Fruit fly (Drosophila melanogaster) whole organism, embryonic: ENCODE results near the gene scny.

ENCODE experiments used
- Atf6 ChIP-seq: fragments of 200-800 bp; sonication (Bioruptor generic); IDR thresholded peaks from 2 replicates; pipeline ENCODE4 v1.3.6; 2022; ENCODE audit warnings: missing biosample characterization, missing genetic modification characterization
- B-H1 ChIP-seq: fragments of 200-800 bp; sonication (Bioruptor generic); IDR thresholded peaks from 3 replicates; pipeline ENCODE4 v1.3.6; 2022; ENCODE audit warnings: missing biosample characterization, missing genetic modification characterization
- Bdp1 ChIP-seq: fragments of 200-800 bp; sonication (Bioruptor generic); optimal IDR thresholded peaks from 3 replicates; lab custom pipeline; 2016; ENCODE audit warnings: missing biosample characterization, missing genetic modification characterization
- Blimp-1 ChIP-seq: fragments of 200-800 bp; sonication (Bioruptor generic); optimal IDR thresholded peaks from 3 replicates; lab custom pipeline; 2018; ENCODE audit warnings: missing biosample characterization, missing genetic modification characterization, mild to moderate bottlenecking, moderate library complexity, missing genetic modification reagents
- CG10431 ChIP-seq: fragments of 200-800 bp; sonication (Bioruptor generic); optimal IDR thresholded peaks from 3 replicates; lab custom pipeline; 2018; ENCODE audit warnings: missing biosample characterization, mild to moderate bottlenecking, missing genetic modification characterization
- CG10462 ChIP-seq: fragments of 200-800 bp; sonication (Bioruptor generic); optimal IDR thresholded peaks from 2 replicates; lab custom pipeline; 2016; ENCODE audit warnings: missing biosample characterization, missing genetic modification characterization
- CG11085 ChIP-seq: fragments of 200-800 bp; sonication (Bioruptor generic); IDR thresholded peaks from 2 replicates; pipeline ENCODE4 v1.3.6; 2022; ENCODE audit warnings: missing biosample characterization, missing genetic modification characterization
- CG11456 ChIP-seq: fragments of 200-800 bp; sonication (Bioruptor generic); IDR thresholded peaks from 3 replicates; pipeline ENCODE4 v1.3.6; 2022; ENCODE audit warnings: missing biosample characterization, missing genetic modification characterization
- CG11695 ChIP-seq: fragments of 200-800 bp; sonication (Bioruptor generic); IDR thresholded peaks from 3 replicates; pipeline ENCODE4 v1.3.6; 2022; ENCODE audit warnings: missing biosample characterization, missing genetic modification characterization
- CG11696 ChIP-seq: fragments of 200-800 bp; sonication (Bioruptor generic); IDR thresholded peaks from 2 replicates; pipeline ENCODE4 v1.3.6; 2022; ENCODE audit warnings: missing biosample characterization, missing genetic modification characterization
- CG14014 ChIP-seq: fragments of 200-800 bp; sonication (Bioruptor generic); IDR thresholded peaks from 2 replicates; pipeline ENCODE4 v1.3.6; 2022; ENCODE audit warnings: missing biosample characterization, missing genetic modification characterization
- CG14860 ChIP-seq: fragments of 200-800 bp; sonication (Bioruptor generic); IDR thresholded peaks from 3 replicates; pipeline ENCODE4 v1.3.6; 2022; ENCODE audit warnings: missing biosample characterization, missing genetic modification characterization; ENCODE audit not compliant: partially characterized antibody
- CG18476 ChIP-seq: fragments of 200-800 bp; sonication (Bioruptor generic); optimal IDR thresholded peaks from 2 replicates; lab custom pipeline; 2016; ENCODE audit warnings: missing biosample characterization, mild to moderate bottlenecking, missing genetic modification characterization
- CG2120 ChIP-seq: fragments of 200-800 bp; sonication (Bioruptor generic); optimal IDR thresholded peaks from 3 replicates; lab custom pipeline; 2016; ENCODE audit warnings: missing biosample characterization, missing genetic modification characterization
- CG30020 ChIP-seq: fragments of 200-800 bp; optimal IDR thresholded peaks from 2 replicates; lab custom pipeline; 2019; ENCODE audit warnings: missing biosample characterization, mild to moderate bottlenecking, missing genetic modification characterization, moderate library complexity
- CG32532 ChIP-seq: fragments of 200-800 bp; sonication (Bioruptor generic); IDR thresholded peaks from 2 replicates; pipeline ENCODE4 v1.3.6; 2022; ENCODE audit warnings: missing biosample characterization, missing genetic modification characterization
- CG4328 ChIP-seq: fragments of 200-800 bp; sonication (Bioruptor generic); optimal IDR thresholded peaks from 3 replicates; lab custom pipeline; 2017; ENCODE audit warnings: missing biosample characterization, missing genetic modification reagents, missing genetic modification characterization
- CG4820 ChIP-seq: fragments of 200-800 bp; sonication (Bioruptor generic); optimal IDR thresholded peaks from 3 replicates; lab custom pipeline; 2016; ENCODE audit warnings: missing biosample characterization, missing genetic modification characterization
- CG6175 ChIP-seq: fragments of 200-800 bp; sonication (Bioruptor generic); IDR thresholded peaks from 3 replicates; pipeline ENCODE4 v1.3.6; 2022; ENCODE audit warnings: missing biosample characterization, missing genetic modification characterization
- CG6689 ChIP-seq: fragments of 200-800 bp; sonication (Bioruptor generic); IDR thresholded peaks from 2 replicates; pipeline ENCODE4 v1.3.6; 2022; ENCODE audit warnings: missing biosample characterization, missing genetic modification characterization
- CG6813 ChIP-seq: fragments of 200-800 bp; sonication (Bioruptor generic); optimal IDR thresholded peaks from 2 replicates; lab custom pipeline; 2017; ENCODE audit warnings: missing biosample characterization, missing genetic modification characterization, mild to moderate bottlenecking, moderate library complexity, missing genetic modification reagents
- CG7963 ChIP-seq: fragments of 200-800 bp; sonication (Bioruptor generic); IDR thresholded peaks from 3 replicates; pipeline ENCODE4 v1.3.6; 2022; ENCODE audit warnings: missing biosample characterization, missing genetic modification characterization; ENCODE audit not compliant: partially characterized antibody
- CrebB ChIP-seq: fragments of 200-800 bp; sonication (Bioruptor generic); optimal IDR thresholded peaks from 3 replicates; lab custom pipeline; 2018; ENCODE audit warnings: missing biosample characterization, mild to moderate bottlenecking, missing genetic modification characterization
- Dll ChIP-seq: fragments of 200-800 bp; sonication (Bioruptor generic); IDR thresholded peaks from 4 replicates; pipeline ENCODE4 v1.3.6; 2022; ENCODE audit warnings: missing biosample characterization, missing genetic modification characterization; ENCODE audit not compliant: partially characterized antibody
- E2f2 ChIP-seq: fragments of 200-800 bp; sonication (Bioruptor generic); IDR thresholded peaks from 2 replicates; pipeline ENCODE4 v1.3.6; 2022; ENCODE audit warnings: missing biosample characterization, missing genetic modification characterization
- Elba2 ChIP-seq: fragments of 200-800 bp; sonication (Bioruptor generic); optimal IDR thresholded peaks from 3 replicates; lab custom pipeline; 2016; ENCODE audit warnings: missing biosample characterization, missing genetic modification characterization
- H15 ChIP-seq: fragments of 200-800 bp; sonication (Bioruptor generic); IDR thresholded peaks from 3 replicates; pipeline ENCODE4 v1.3.6; 2022; ENCODE audit warnings: missing biosample characterization, missing genetic modification characterization
- Hand ChIP-seq: fragments of 200-800 bp; sonication (Bioruptor generic); optimal IDR thresholded peaks from 2 replicates; lab custom pipeline; 2017; ENCODE audit warnings: mild to moderate bottlenecking, missing biosample characterization, missing genetic modification reagents, missing genetic modification characterization
- Hmx ChIP-seq: fragments of 200-800 bp; sonication (Bioruptor generic); optimal IDR thresholded peaks from 2 replicates; lab custom pipeline; 2016; ENCODE audit warnings: missing biosample characterization, missing genetic modification characterization
- Lim3 ChIP-seq: fragments of 200-800 bp; sonication (Bioruptor generic); IDR thresholded peaks from 2 replicates; pipeline ENCODE4 v1.3.6; 2022; ENCODE audit warnings: missing biosample characterization, missing genetic modification characterization
- Oaz ChIP-seq: fragments of 200-800 bp; sonication (Bioruptor generic); IDR thresholded peaks from 2 replicates; pipeline ENCODE4 v1.3.6; 2022; ENCODE audit warnings: missing biosample characterization, missing genetic modification characterization
- Taf1 ChIP-seq: fragments of 200-800 bp; sonication (Bioruptor generic); IDR thresholded peaks from 2 replicates; pipeline ENCODE4 v1.3.6; 2022; ENCODE audit warnings: missing biosample characterization, missing genetic modification characterization
- amos ChIP-seq: fragments of 200-800 bp; sonication (Bioruptor generic); IDR thresholded peaks from 2 replicates; pipeline ENCODE4 v1.3.6; 2022; ENCODE audit warnings: missing biosample characterization, missing genetic modification characterization; ENCODE audit not compliant: partially characterized antibody
- az2 ChIP-seq: fragments of 200-800 bp; sonication (Bioruptor generic); optimal IDR thresholded peaks from 3 replicates; lab custom pipeline; 2016; ENCODE audit warnings: missing biosample characterization, missing genetic modification characterization
- croc ChIP-seq: fragments of 200-800 bp; sonication (Bioruptor generic); conservative IDR thresholded peaks from 3 replicates; pipeline ENCODE4 v1.3.6; 2022; ENCODE audit warnings: missing biosample characterization, missing genetic modification characterization
- dmrt11E ChIP-seq: fragments of 200-800 bp; sonication (Bioruptor generic); optimal IDR thresholded peaks from 3 replicates; lab custom pipeline; 2018; ENCODE audit warnings: missing biosample characterization, mild to moderate bottlenecking, missing genetic modification characterization, moderate library complexity
- eyg ChIP-seq: fragments of 200-800 bp; sonication (Bioruptor generic); optimal IDR thresholded peaks from 3 replicates; lab custom pipeline; 2016; ENCODE audit warnings: missing biosample characterization, missing genetic modification characterization
- gce ChIP-seq: fragments of 200-800 bp; sonication (Bioruptor generic); IDR thresholded peaks from 3 replicates; pipeline ENCODE4 v1.3.6; 2022; ENCODE audit warnings: missing biosample characterization, missing genetic modification characterization
- her ChIP-seq: fragments of 200-800 bp; sonication (Bioruptor generic); optimal IDR thresholded peaks from 2 replicates; lab custom pipeline; 2016; ENCODE audit warnings: missing biosample characterization, missing genetic modification characterization
- klu ChIP-seq: fragments of 200-800 bp; sonication (Bioruptor generic); IDR thresholded peaks from 2 replicates; pipeline ENCODE4 v1.3.6; 2022; ENCODE audit warnings: missing biosample characterization, missing genetic modification characterization
- nerfin-2 ChIP-seq: fragments of 200-800 bp; sonication (Bioruptor generic); IDR thresholded peaks from 2 replicates; pipeline ENCODE4 v1.3.6; 2022; ENCODE audit warnings: missing biosample characterization, missing genetic modification characterization; ENCODE audit not compliant: partially characterized antibody
- p53 ChIP-seq: fragments of 200-800 bp; sonication (Bioruptor generic); optimal IDR thresholded peaks from 2 replicates; lab custom pipeline; 2016; ENCODE audit warnings: missing biosample characterization, missing genetic modification characterization
- pb ChIP-seq: fragments of 200-800 bp; sonication (Bioruptor generic); optimal IDR thresholded peaks from 3 replicates; lab custom pipeline; 2016; ENCODE audit warnings: missing biosample characterization, missing genetic modification characterization
- pita ChIP-seq: fragments of 200-800 bp; sonication (Bioruptor generic); optimal IDR thresholded peaks from 2 replicates; lab custom pipeline; 2017; ENCODE audit warnings: missing biosample characterization, mild to moderate bottlenecking, missing genetic modification characterization
- run ChIP-seq: fragments of 200-800 bp; sonication (Bioruptor generic); optimal IDR thresholded peaks from 3 replicates; lab custom pipeline; 2018; ENCODE audit warnings: missing biosample characterization, mild to moderate bottlenecking, missing genetic modification characterization
- sd ChIP-seq: fragments of 200-800 bp; sonication (Bioruptor generic); optimal IDR thresholded peaks from 3 replicates; lab custom pipeline; 2018; ENCODE audit warnings: missing biosample characterization, mild to moderate bottlenecking, missing genetic modification characterization, moderate library complexity
- tio ChIP-seq: fragments of 200-800 bp; sonication (Bioruptor generic); optimal IDR thresholded peaks from 2 replicates; lab custom pipeline; 2017; ENCODE audit warnings: missing biosample characterization, missing genetic modification characterization, inconsistent platforms
- twi ChIP-seq: fragments of 200-800 bp; optimal IDR thresholded peaks from 2 replicates; lab custom pipeline; 2019; ENCODE audit warnings: missing biosample characterization, mild to moderate bottlenecking, missing genetic modification characterization, moderate library complexity
- zen2 ChIP-seq: fragments of 200-800 bp; sonication (Bioruptor generic); IDR thresholded peaks from 3 replicates; pipeline ENCODE4 v1.3.6; 2022; ENCODE audit warnings: missing biosample characterization, missing genetic modification characterization; ENCODE audit not compliant: partially characterized antibody
- zfh1 ChIP-seq: fragments of 200-800 bp; sonication (Bioruptor generic); IDR thresholded peaks from 3 replicates; pipeline ENCODE4 v1.3.6; 2022; ENCODE audit warnings: missing biosample characterization, missing genetic modification characterization

scny gene

dm6 chr3L:5823763-5824445, 55.1 kb downstream of the scny start (continued):
- peak; percentile 40; the same call in 1 of the 2 replicates for TF ChIP-seq E2f2 (GFP tag; lab: Robert Waterston, UW)
- TF ChIP-seq Hmx = no peak
- no peak for TF ChIP-seq CG30020
- peak; percentile 79 for TF ChIP-seq CG10431
- peak; percentile 49; the same call in 1 of the 2 replicates for TF ChIP-seq CG6689 (GFP tag; lab: Robert Waterston, UW)
- TF ChIP-seq eyg (GFP tag; lab: Kevin White, UChicago) = peak; percentile 69
- no peak for TF ChIP-seq Hand
- TF ChIP-seq CG11085 = no peak
- peak; percentile 81 for TF ChIP-seq CG10462 (GFP tag; lab: Kevin White, UChicago)
- TF ChIP-seq dmrt11E = peak; percentile 89
- peak; percentile 73 for TF ChIP-seq run (tag; lab: Kevin White, UChicago)
- peak; percentile 59 for TF ChIP-seq az2 (GFP tag; lab: Kevin White, UChicago)
- no peak for TF ChIP-seq CG14860
- TF ChIP-seq CG18476 = peak; percentile 67
- TF ChIP-seq Oaz (GFP tag; lab: Robert Waterston, UW) = no peak
- no peak for TF ChIP-seq amos (GFP tag; lab: Robert Waterston, UW)
- peak; percentile 58; the same call in 1 of the 3 replicates for TF ChIP-seq CG11456 (GFP tag; lab: Robert Waterston, UW)
- TF ChIP-seq B-H1 (GFP tag; lab: Robert Waterston, UW) = peak; percentile 21; the same call in 1 of the 3 replicates
- TF ChIP-seq Lim3 (GFP tag; lab: Robert Waterston, UW) = no peak
- no peak for TF ChIP-seq Taf1 (GFP tag; lab: Robert Waterston, UW)
- TF ChIP-seq pb (GFP tag; lab: Kevin White, UChicago) = peak; percentile 73
- TF ChIP-seq CG6175 (GFP tag; lab: Robert Waterston, UW) = no peak
- TF ChIP-seq CG14014 (GFP tag; lab: Robert Waterston, UW) = peak; percentile 57; the same call in 1 of the 2 replicates
- peak; percentile 71 for TF ChIP-seq CG4328 (GFP tag; lab: Kevin White, UChicago)
- no peak for TF ChIP-seq Elba2
- TF ChIP-seq tio (GFP tag; lab: Kevin White, UChicago) = peak; percentile 58
- TF ChIP-seq sd (tag; lab: Kevin White, UChicago) = peak; percentile 72
- TF ChIP-seq CG11696 (GFP tag; lab: Robert Waterston, UW) = peak; percentile 43; the same call in 1 of the 2 replicates
- TF ChIP-seq nerfin-2 = no peak
- peak; percentile 82 for TF ChIP-seq zfh1 (GFP tag; lab: Robert Waterston, UW)
- peak; percentile 38 for TF ChIP-seq CG2120 (GFP tag; lab: Kevin White, UChicago)
- peak; percentile 60 for TF ChIP-seq twi
- no peak for TF ChIP-seq CG7963 (GFP tag; lab: Robert Waterston, UW)
- TF ChIP-seq zen2 (GFP tag; lab: Robert Waterston, UW) = no peak
- TF ChIP-seq croc (GFP tag; lab: Robert Waterston, UW) = peak; percentile 40; the same call in 2 of the 3 replicates
- peak; percentile 57 for TF ChIP-seq CG4820 (GFP tag; lab: Kevin White, UChicago)
- TF ChIP-seq Blimp-1 (GFP tag; lab: Kevin White, UChicago) = peak; percentile 89
- peak; percentile 74; the same call in 1 of the 3 replicates for TF ChIP-seq gce
- peak; percentile 36; the same call in 1 of the 2 replicates for TF ChIP-seq Atf6 (GFP tag; lab: Robert Waterston, UW)
- peak; percentile 81 for TF ChIP-seq p53 (GFP tag; lab: Kevin White, UChicago)
- TF ChIP-seq CG11695 (GFP tag; lab: Robert Waterston, UW) = peak; percentile 71
- no peak for TF ChIP-seq H15 (GFP tag; lab: Robert Waterston, UW)
- TF ChIP-seq CrebB (tag; lab: Kevin White, UChicago) = peak; percentile 89
- TF ChIP-seq klu (GFP tag; lab: Robert Waterston, UW) = no peak
- peak; percentile 81 for TF ChIP-seq Bdp1
- peak; percentile 72 for TF ChIP-seq her
- peak; percentile 94 for TF ChIP-seq CG6813 (GFP tag; lab: Kevin White, UChicago)
- no peak for TF ChIP-seq pita (GFP tag; lab: Kevin White, UChicago)
- 0 out of 2 replicates have a peak, but pooled peaks have one; percentile 26 for TF ChIP-seq CG32532
- no peak for TF ChIP-seq Dll (GFP tag; lab: Robert Waterston, UW)
